Worm (Caenorhabditis elegans) whole organism, midembryonic: ENCODE measurements around the gene npp-5.

Experiments used
- cog-1 ChIP-seq: sonication (generic microtip); optimal IDR thresholded peaks from 2 replicates; lab custom pipeline; 2016; ENCODE audit warnings: missing genetic modification characterization, missing compliant biosample characterization
- med-1 ChIP-seq: sonication (generic microtip); optimal IDR thresholded peaks from 2 replicates; lab custom pipeline; 2017; ENCODE audit warnings: missing genetic modification characterization, mild to moderate bottlenecking, missing compliant biosample characterization, antibody characterized with exemption, missing genetic modification reagents; ENCODE audit not compliant: insufficient read depth
- ref-1 ChIP-seq: fragments of 200-800 bp; sonication (Bioruptor generic); conservative IDR thresholded peaks from 2 replicates; pipeline ENCODE4 v1.3.6; 2022; ENCODE audit warnings: missing genetic modification reagents, missing genetic modification characterization, missing compliant biosample characterization
- ztf-23 ChIP-seq: fragments of 200-800 bp; sonication (Bioruptor generic); IDR thresholded peaks from 2 replicates; pipeline ENCODE4 v1.3.6; 2022; ENCODE audit warnings: missing genetic modification reagents, missing genetic modification characterization, missing compliant biosample characterization

DNA sequence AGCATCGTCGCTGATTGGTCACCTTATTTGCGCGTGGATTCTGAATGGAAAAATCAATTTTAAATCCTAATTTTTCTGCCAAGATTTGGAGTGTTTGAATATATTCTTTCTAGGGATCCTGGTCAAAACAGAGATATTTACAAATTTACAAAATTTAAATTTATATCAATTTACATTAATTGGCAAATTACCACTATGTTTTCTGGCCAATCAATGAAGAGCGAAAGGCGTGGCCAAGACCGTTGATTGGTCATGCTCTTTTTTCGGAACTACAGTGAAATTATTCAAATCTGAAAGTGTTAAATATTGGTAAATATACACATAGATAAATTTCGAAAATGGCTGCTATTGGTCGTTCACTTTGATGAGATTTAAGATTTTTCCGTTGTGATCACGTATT is 43.1 kb upstream of the npp-5 start:
- no peak for TF ChIP-seq med-1 (GFP tag; lab: Kevin White, UChicago)
- no peak for TF ChIP-seq ztf-23 (GFP tag; lab: Robert Waterston, UW)
- TF ChIP-seq cog-1 (tag; lab: Kevin White, UChicago) = no peak
- TF ChIP-seq ref-1 = no peak
